Worm (Caenorhabditis elegans) whole organism, L4 larva: Measurements from ENCODE around the gene ceh-76.

ENCODE experiments used
- F26F4.8 ChIP-seq: fragments of 200-800 bp; sonication (Bioruptor generic); conservative IDR thresholded peaks from 2 replicates; pipeline ENCODE4 v1.3.6; 2022; ENCODE audit warnings: missing genetic modification characterization, missing compliant biosample characterization
- R02D3.7 ChIP-seq: fragments of 150-350 bp; sonication (generic microtip); optimal IDR thresholded peaks from 3 replicates; lab custom pipeline; 2014; ENCODE audit warnings: missing biosample characterization, missing genetic modification characterization
- T20F7.1 ChIP-seq: fragments of 200-800 bp; sonication (Bioruptor generic); optimal IDR thresholded peaks from 2 replicates; lab custom pipeline; 2018; ENCODE audit warnings: mild to moderate bottlenecking, missing genetic modification characterization, missing compliant biosample characterization
- T26A8.4 ChIP-seq: fragments of 200-800 bp; sonication (Bioruptor generic); IDR thresholded peaks from 2 replicates; pipeline ENCODE4 v1.3.6; 2022; ENCODE audit warnings: missing genetic modification characterization, missing compliant biosample characterization
- aha-1 ChIP-seq: fragments of 150-350 bp; peaks from one replicate; lab custom pipeline; 2014; ENCODE audit warnings: missing biosample characterization, missing genetic modification characterization
- daf-16 ChIP-seq, 3 experiments: sonication (generic microtip); optimal IDR thresholded peaks; 2 replicates each; lab custom pipeline; 2016 to 2017; ENCODE audit warnings: missing genetic modification characterization in 3 of 3, missing genetic modification reagents in 3 of 3, mild to moderate bottlenecking in 2 of 3, missing compliant biosample characterization in 2 of 3, missing biosample characterization in 1 of 3, moderate library complexity in 1 of 3
- daf-19 ChIP-seq: fragments of 200-800 bp; sonication (Bioruptor generic); conservative IDR thresholded peaks from 2 replicates; pipeline ENCODE4 v1.3.6; 2022; ENCODE audit warnings: missing genetic modification characterization, missing compliant biosample characterization
- dmd-6 ChIP-seq: fragments of 200-800 bp; sonication (Bioruptor generic); IDR thresholded peaks from 2 replicates; pipeline ENCODE4 v1.3.6; 2022; ENCODE audit warnings: missing genetic modification reagents, missing genetic modification characterization, missing compliant biosample characterization
- dmd-9 ChIP-seq: fragments of 200-800 bp; sonication (Bioruptor generic); IDR thresholded peaks from 2 replicates; pipeline ENCODE4 v1.3.6; 2022; ENCODE audit warnings: missing genetic modification reagents, missing genetic modification characterization, missing compliant biosample characterization
- dpl-1 ChIP-seq: fragments of 150-350 bp; optimal IDR thresholded peaks from 2 replicates; lab custom pipeline; 2014; ENCODE audit warnings: missing biosample characterization, missing genetic modification reagents, missing genetic modification characterization
- duxl-1 ChIP-seq: sonication (generic microtip); optimal IDR thresholded peaks from 2 replicates; lab custom pipeline; 2016; ENCODE audit warnings: mild to moderate bottlenecking, missing genetic modification characterization, moderate library complexity, missing compliant biosample characterization; ENCODE audit not compliant: poor library complexity
- dve-1 ChIP-seq: sonication (generic microtip); optimal IDR thresholded peaks from 2 replicates; lab custom pipeline; 2017; ENCODE audit warnings: antibody characterized with exemption, mild to moderate bottlenecking, missing genetic modification characterization, missing compliant biosample characterization; ENCODE audit not compliant: insufficient read depth
- fos-1 ChIP-seq: fragments of 150-350 bp; optimal IDR thresholded peaks from 2 replicates; lab custom pipeline; 2014; ENCODE audit warnings: missing biosample characterization, missing genetic modification characterization
- hlh-30 ChIP-seq: sonication (generic microtip); optimal IDR thresholded peaks from 2 replicates; lab custom pipeline; 2017; ENCODE audit warnings: antibody characterized with exemption, mild to moderate bottlenecking, missing genetic modification characterization, missing compliant biosample characterization; ENCODE audit not compliant: insufficient read depth
- lin-1 ChIP-seq: fragments of 200-800 bp; sonication (Bioruptor generic); IDR thresholded peaks from 2 replicates; pipeline ENCODE4 v1.3.6; 2022; ENCODE audit warnings: missing genetic modification reagents, missing genetic modification characterization, missing compliant biosample characterization
- lin-13 ChIP-seq: fragments of 150-350 bp; optimal IDR thresholded peaks from 2 replicates; lab custom pipeline; 2014; ENCODE audit warnings: missing biosample characterization, missing genetic modification reagents, missing genetic modification characterization
- lin-38 ChIP-seq: fragments of 200-800 bp; sonication (Bioruptor generic); IDR thresholded peaks from 2 replicates; pipeline ENCODE4 v1.3.6; 2022; ENCODE audit warnings: missing genetic modification reagents, missing genetic modification characterization, missing compliant biosample characterization
- lin-39 ChIP-seq: fragments of 150-350 bp; optimal IDR thresholded peaks from 2 replicates; lab custom pipeline; 2014; ENCODE audit warnings: missing biosample characterization, missing genetic modification reagents, missing genetic modification characterization
- lsy-2 ChIP-seq, 2 experiments: fragments of 150-350 bp in 1 of 2; sonication (generic microtip) in 1 of 2; optimal IDR thresholded peaks; 2 replicates each; lab custom pipeline; 2014 to 2017; ENCODE audit warnings: missing biosample characterization in 2 of 2, missing genetic modification characterization in 2 of 2
- mdl-1 ChIP-seq, 2 experiments: fragments of 150-350 bp in 1 of 2; sonication (generic microtip) in 1 of 2; optimal IDR thresholded peaks; 2 replicates each; lab custom pipeline; 2014 to 2017; ENCODE audit warnings: missing biosample characterization in 2 of 2, missing genetic modification characterization in 2 of 2
- mdt-29 ChIP-seq: fragments of 200-800 bp; sonication (Bioruptor generic); IDR thresholded peaks from 2 replicates; pipeline ENCODE4 v1.3.6; 2022; ENCODE audit warnings: missing genetic modification reagents, missing genetic modification characterization, missing compliant biosample characterization
- mep-1 ChIP-seq: fragments of 150-350 bp; sonication (generic microtip); optimal IDR thresholded peaks from 3 replicates; lab custom pipeline; 2014; ENCODE audit warnings: missing biosample characterization, missing genetic modification characterization
- mes-2 ChIP-seq: sonication (generic microtip); optimal IDR thresholded peaks from 2 replicates; lab custom pipeline; 2016; ENCODE audit warnings: missing genotype, mild to moderate bottlenecking, missing genetic modification characterization, missing compliant biosample characterization; ENCODE audit not compliant: poor library complexity, severe bottlenecking
- mxl-3 ChIP-seq: fragments of 200-800 bp; sonication (Bioruptor generic); optimal IDR thresholded peaks from 2 replicates; lab custom pipeline; 2018; ENCODE audit warnings: mild to moderate bottlenecking, missing genetic modification characterization, missing compliant biosample characterization
- nhr-25 ChIP-seq: sonication (generic microtip); optimal IDR thresholded peaks from 2 replicates; lab custom pipeline; 2017; ENCODE audit warnings: missing genetic modification characterization, mild to moderate bottlenecking, missing compliant biosample characterization, antibody characterized with exemption, moderate library complexity, borderline replicate concordance; ENCODE audit not compliant: insufficient read depth
- nhr-28 ChIP-seq: fragments of 150-350 bp; optimal IDR thresholded peaks from 2 replicates; lab custom pipeline; 2014; ENCODE audit warnings: missing biosample characterization, missing genetic modification characterization
- nhr-42 ChIP-seq: fragments of 200-800 bp; sonication (Bioruptor generic); IDR thresholded peaks from 2 replicates; pipeline ENCODE4 v1.3.6; 2022; ENCODE audit warnings: missing genetic modification characterization, missing compliant biosample characterization
- nhr-48 ChIP-seq: sonication (generic microtip); optimal IDR thresholded peaks from 2 replicates; lab custom pipeline; 2016; ENCODE audit warnings: mild to moderate bottlenecking, missing genetic modification characterization, missing compliant biosample characterization
- nhr-6 ChIP-seq: fragments of 150-350 bp; optimal IDR thresholded peaks from 2 replicates; lab custom pipeline; 2014; ENCODE audit warnings: missing biosample characterization, missing genetic modification characterization
- pqm-1 ChIP-seq: sonication (generic microtip); optimal IDR thresholded peaks from 2 replicates; lab custom pipeline; 2017; ENCODE audit warnings: missing biosample characterization, missing genetic modification characterization
- saeg-2 ChIP-seq: fragments of 200-800 bp; sonication (Bioruptor generic); IDR thresholded peaks from 2 replicates; pipeline ENCODE4 v1.3.6; 2022; ENCODE audit warnings: missing genetic modification reagents, missing genetic modification characterization, missing compliant biosample characterization
- sdz-12 ChIP-seq: fragments of 200-800 bp; sonication (Bioruptor generic); optimal IDR thresholded peaks from 2 replicates; lab custom pipeline; 2018; ENCODE audit warnings: mild to moderate bottlenecking, missing genetic modification characterization, missing compliant biosample characterization
- spr-1 ChIP-seq: sonication (generic microtip); optimal IDR thresholded peaks from 2 replicates; lab custom pipeline; 2016; ENCODE audit warnings: mild to moderate bottlenecking, missing genetic modification characterization, missing compliant biosample characterization
- tag-97 ChIP-seq: fragments of 200-800 bp; sonication (Bioruptor generic); IDR thresholded peaks from 2 replicates; pipeline ENCODE4 v1.3.6; 2022; ENCODE audit warnings: missing genetic modification characterization, missing compliant biosample characterization
- unc-130 ChIP-seq: sonication (generic microtip); optimal IDR thresholded peaks from 2 replicates; lab custom pipeline; 2016; ENCODE audit warnings: missing genetic modification reagents, missing genetic modification characterization, missing compliant biosample characterization
- unc-39 ChIP-seq: sonication (generic microtip); optimal IDR thresholded peaks from 2 replicates; lab custom pipeline; 2017; ENCODE audit warnings: missing biosample characterization, missing genetic modification characterization
- unc-62 ChIP-seq, 3 experiments: fragments of 150-350 bp in 1 of 3; sonication (generic microtip); optimal IDR thresholded peaks in 2 of 3; peaks in 1 of 3; 1 replicate in 1 of 3; 2 replicates in 2 of 3; lab custom pipeline; 2014 to 2017; ENCODE audit warnings: missing biosample characterization in 3 of 3, missing genetic modification characterization in 3 of 3, missing genetic modification reagents in 3 of 3, missing genotype in 1 of 3

ceh-76 gene

DNA sequence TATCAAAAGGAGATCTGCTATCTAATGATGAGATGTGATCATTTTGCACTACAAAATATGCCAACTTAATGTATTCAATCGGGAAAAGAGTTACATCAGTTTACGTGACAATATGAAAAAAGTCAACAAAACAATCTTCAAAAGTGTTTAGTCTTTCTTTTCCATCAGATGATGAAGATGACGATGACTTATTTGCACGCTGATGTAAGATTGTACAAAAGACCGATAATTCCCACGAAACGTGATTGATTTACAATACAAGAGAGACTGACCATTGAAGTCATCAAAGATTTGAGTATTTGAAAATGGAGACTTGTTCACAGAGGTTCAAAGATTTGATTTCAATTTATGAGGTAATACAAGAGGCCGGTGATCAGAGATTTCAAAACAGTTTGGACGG, 30.8 kb upstream of the ceh-76 start (continued):
- no peak for TF ChIP-seq F26F4.8
- no peak for TF ChIP-seq lin-1 (GFP tag; lab: Robert Waterston, UW)
- TF ChIP-seq spr-1 (tag; lab: Kevin White, UChicago), result no peak
- no peak for TF ChIP-seq unc-130 (GFP tag; lab: Kevin White, UChicago)
- no peak for TF ChIP-seq mxl-3 (GFP tag; lab: Kevin White, UChicago)
- peak; percentile 23 for TF ChIP-seq hlh-30 (tag; lab: Kevin White, UChicago)
- no peak for TF ChIP-seq mdt-29 (GFP tag; lab: Robert Waterston, UW)
- TF ChIP-seq lin-39 (tag; lab: Kevin White, UChicago), result no peak
- TF ChIP-seq unc-39 (tag; lab: Kevin White, UChicago), result no peak
- TF ChIP-seq dmd-9, result no peak
- no peak for TF ChIP-seq unc-62 (GFP tag; optimal IDR thresholded peaks at IDR 0.05 in 1 of 2; lab: Kevin White, UChicago)
- no peak for TF ChIP-seq unc-62 (tag; optimal IDR thresholded peaks at IDR 0.05; lab: Kevin White, UChicago)

DNA sequence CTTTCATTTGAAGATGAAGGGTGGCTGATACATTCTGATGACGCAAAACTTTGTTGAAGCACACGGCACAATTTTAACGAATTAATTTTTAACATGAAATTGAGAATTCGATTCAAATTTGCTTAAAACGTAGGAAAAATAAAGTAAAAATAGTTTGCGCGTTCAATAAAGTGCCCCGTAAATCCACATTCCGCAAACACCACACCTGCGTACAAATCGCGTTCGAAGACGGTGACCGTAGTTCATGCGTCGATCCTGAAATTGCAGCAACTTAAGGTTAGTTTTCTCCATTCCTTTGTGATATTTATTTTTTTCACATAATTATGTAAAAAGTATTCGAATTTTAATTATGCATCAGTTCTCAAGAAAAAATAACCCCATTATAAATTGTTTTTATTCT, 30.3 kb upstream of the ceh-76 start, which contains the start of gene F43H9.3:
Gene F43H9.3 (minus strand): TSS at position 189 of the 400 bp plus-strand sequence.
- TF ChIP-seq unc-62 (GFP tag; optimal IDR thresholded peaks at IDR 0.05 in 1 of 2; lab: Kevin White, UChicago), result peak in 1 of 2 experiments; percentile 46
- TF ChIP-seq unc-62 (tag; optimal IDR thresholded peaks at IDR 0.05; lab: Kevin White, UChicago), result no peak
- TF ChIP-seq aha-1 (tag; lab: Kevin White, UChicago), result peak; percentile 56
- peak; percentile 38 for TF ChIP-seq dpl-1
- TF ChIP-seq nhr-48 (tag; lab: Kevin White, UChicago), result no peak
- peak; percentile 31; the same call in 1 of the 2 replicates for TF ChIP-seq lin-38 (GFP tag; lab: Robert Waterston, UW)
- peak in 1 of 2 experiments; percentile 87 for TF ChIP-seq lsy-2 (tag; optimal IDR thresholded peaks at IDR 0.05; lab: Kevin White, UChicago)
- no peak for TF ChIP-seq unc-39 (tag; lab: Kevin White, UChicago)
- no peak for TF ChIP-seq duxl-1
- no peak for TF ChIP-seq mdl-1 (tag; optimal IDR thresholded peaks at IDR 0.05; lab: Kevin White, UChicago)
- TF ChIP-seq hlh-30 (tag; lab: Kevin White, UChicago), result no peak
- peak; percentile 5 for TF ChIP-seq mes-2
- TF ChIP-seq R02D3.7, result peak; percentile 83
- TF ChIP-seq, all 104 proteins: peak for 7

ce11 chrV:8022040-8022439, 27.6 kb upstream of the ceh-76 start, which contains the start of gene ech-3:
ech-3 (plus strand) TSS chrV:8022217.
- TF ChIP-seq lin-38 (GFP tag; lab: Robert Waterston, UW) (no peak), dmd-6 (peak; percentile 15; the same call in 1 of the 2 replicates), nhr-6 (no peak), daf-16 (GFP tag; optimal IDR thresholded peaks at IDR 0.05; lab: Kevin White, UChicago) (no peak), daf-16 (tag; optimal IDR thresholded peaks at IDR 0.05; lab: Kevin White, UChicago) (peak; percentile 59), saeg-2 (GFP tag; lab: Robert Waterston, UW) (no peak), daf-19 (GFP tag; lab: Robert Waterston, UW) (no peak), pqm-1 (tag; lab: Kevin White, UChicago) (peak; percentile 25), T20F7.1 (GFP tag; lab: Kevin White, UChicago) (no peak), nhr-28 (tag; lab: Kevin White, UChicago) (peak; percentile 14), dve-1 (peak; percentile 33), fos-1 (no peak)

- no peak for TF ChIP-seq aha-1 (tag; lab: Kevin White, UChicago)
- peak; percentile 45 for TF ChIP-seq nhr-28 (tag; lab: Kevin White, UChicago)
- TF ChIP-seq tag-97 (GFP tag; lab: Robert Waterston, UW), result no peak
- no peak for TF ChIP-seq daf-16 (GFP tag; optimal IDR thresholded peaks at IDR 0.05; lab: Kevin White, UChicago)
- peak; percentile 20 for TF ChIP-seq daf-16 (tag; optimal IDR thresholded peaks at IDR 0.05; lab: Kevin White, UChicago)
- no peak for TF ChIP-seq nhr-25
- TF ChIP-seq nhr-42 (GFP tag; lab: Robert Waterston, UW), result no peak
- no peak for TF ChIP-seq unc-130 (GFP tag; lab: Kevin White, UChicago)
- no peak for TF ChIP-seq sdz-12
- no peak for TF ChIP-seq lin-38 (GFP tag; lab: Robert Waterston, UW)
- peak; percentile 32; the same call in 1 of the 2 replicates for TF ChIP-seq dmd-6
- no peak for TF ChIP-seq F26F4.8
- TF ChIP-seq mep-1 (tag; lab: Kevin White, UChicago), result no peak
- TF ChIP-seq T26A8.4 (GFP tag; lab: Robert Waterston, UW), result no peak
- no peak for TF ChIP-seq lin-13 (GFP tag; lab: Kevin White, UChicago)
- peak; percentile 1 for TF ChIP-seq dve-1
These were observed 25.3 kb upstream of the ceh-76 start for ce11 chrV:8019783-8020182.
